Worm (Caenorhabditis elegans): ENCODE measurements around the gene dpy-27.

- TF ChIP-seq mxl-1 (tag; optimal IDR thresholded peaks at IDR 0.05) (no peak), chd-7 (tag; optimal IDR thresholded peaks at IDR 0.05) (no peak), unc-62 (GFP tag; optimal IDR thresholded peaks at IDR 0.05) (no peak), madf-3 (GFP tag; IDR thresholded peaks at IDR 0.05) (0 out of 2 replicates have a peak, but pooled peaks have one; percentile 21), nhr-90 (tag; optimal IDR thresholded peaks at IDR 0.05) (no peak), Y53G8AR.9 (GFP tag; conservative IDR thresholded peaks at IDR 0.05) (no peak), ccch-3 (GFP tag; optimal IDR thresholded peaks at IDR 0.05) (no peak), F23B12.7 (tag; optimal IDR thresholded peaks at IDR 0.05; ENCODE audit: insufficient read depth) (no peak), zim-3 (tag; optimal IDR thresholded peaks at IDR 0.05) (no peak), ceh-40 (GFP tag; IDR thresholded peaks at IDR 0.05) (no peak), ets-4 (GFP tag; optimal IDR thresholded peaks at IDR 0.05) (no peak), let-526 (GFP tag; IDR thresholded peaks at IDR 0.05) (no peak), Y95B8A.8 (GFP tag; IDR thresholded peaks at IDR 0.05) (no peak), tbx-9 (tag; optimal IDR thresholded peaks at IDR 0.05; ENCODE audit: borderline replicate concordance) (no peak)
These were observed 20.3 kb downstream of the dpy-27 start for ce11 chrIII:3799213-3799612.
